Fruit fly (Drosophila melanogaster): ENCODE measurements around the gene Mkp3.

DNA sequence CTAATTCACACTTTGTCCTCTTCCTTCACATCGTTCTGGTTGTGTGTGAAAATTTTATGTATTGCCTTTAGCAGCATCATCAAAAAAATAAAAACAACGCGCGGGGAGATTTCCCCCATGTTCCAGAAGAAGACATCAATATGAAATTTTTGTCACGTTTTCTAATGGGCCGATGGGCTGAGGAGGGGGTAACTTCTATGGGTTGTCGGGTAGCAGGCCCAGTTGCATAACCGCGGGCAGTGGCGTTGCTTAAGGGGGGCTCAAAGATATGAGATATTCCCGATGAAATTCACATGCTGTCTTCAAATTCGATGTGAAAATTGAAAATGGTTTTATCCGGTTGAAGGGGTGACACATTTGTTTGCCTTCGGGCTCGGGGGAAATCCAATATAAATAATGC lies 67.8 kb downstream of the Mkp3 start:
- TF ChIP-seq CG9705 (GFP tag; optimal IDR thresholded peaks at IDR 0.05) (no peak), CrebA (GFP tag; optimal IDR thresholded peaks at IDR 0.05; ENCODE audit: borderline replicate concordance) (no peak), fru (GFP tag; optimal IDR thresholded peaks at IDR 0.05) (no peak), psq (GFP tag; optimal IDR thresholded peaks at IDR 0.05) (no peak), lola (GFP tag; optimal IDR thresholded peaks at IDR 0.05) (no peak), h (GFP tag; optimal IDR thresholded peaks at IDR 0.05) (no peak), Hr78 (GFP tag; optimal IDR thresholded peaks at IDR 0.05) (no peak), woc (GFP tag; optimal IDR thresholded peaks at IDR 0.05) (no peak)

All from whole organism, wandering third instar larva.